Fruit fly (Drosophila melanogaster) whole organism, wandering third instar larva: ENCODE data around the gene CG1958.

Source experiments
- Abd-B ChIP-seq: fragments of >200 bp; optimal IDR thresholded peaks from 2 replicates; lab custom pipeline; 2017; ENCODE audit warnings: missing biosample characterization, missing genetic modification characterization
- CG32264 ChIP-seq: fragments of 200-800 bp; sonication (Bioruptor generic); optimal IDR thresholded peaks from 2 replicates; lab custom pipeline; 2016; ENCODE audit warnings: missing biosample characterization, missing genetic modification characterization
- CG9705 ChIP-seq: fragments of 200-800 bp; sonication (Bioruptor generic); optimal IDR thresholded peaks from 2 replicates; lab custom pipeline; 2018; ENCODE audit warnings: missing biosample characterization, mild to moderate bottlenecking, missing genetic modification characterization
- CrebA ChIP-seq: fragments of 200-800 bp; sonication (Bioruptor generic); optimal IDR thresholded peaks from 2 replicates; lab custom pipeline; 2016; ENCODE audit warnings: missing biosample characterization, mild to moderate bottlenecking, missing genetic modification characterization, borderline replicate concordance
- Dfd ChIP-seq: fragments of >200 bp; optimal IDR thresholded peaks from 2 replicates; lab custom pipeline; 2017; ENCODE audit warnings: missing biosample characterization, missing genetic modification characterization
- Dif ChIP-seq: fragments of 200-275, 200-300 bp; sonication (Bioruptor generic); optimal IDR thresholded peaks from 2 replicates; lab custom pipeline; 2018; ENCODE audit warnings: missing biosample characterization, missing genetic modification characterization; ENCODE audit not compliant: partially characterized antibody
- HLH106 ChIP-seq: fragments of 200-800 bp; optimal IDR thresholded peaks from 3 replicates; lab custom pipeline; 2019; ENCODE audit warnings: missing biosample characterization, mild to moderate bottlenecking, missing genetic modification characterization, moderate library complexity
- Hnf4 ChIP-seq: fragments of 200-800 bp; sonication (Bioruptor generic); optimal IDR thresholded peaks from 2 replicates; lab custom pipeline; 2016; ENCODE audit warnings: missing biosample characterization, mild to moderate bottlenecking, missing genetic modification characterization
- Hr78 ChIP-seq: fragments of >200 bp; optimal IDR thresholded peaks from 2 replicates; lab custom pipeline; 2017; ENCODE audit warnings: missing biosample characterization, missing genetic modification characterization
- Hr83 ChIP-seq: fragments of 200-300 bp; sonication (Bioruptor generic); optimal IDR thresholded peaks from 2 replicates; lab custom pipeline; 2016; ENCODE audit warnings: missing biosample characterization, mild to moderate bottlenecking, missing genetic modification characterization, moderate library complexity; ENCODE audit not compliant: poor library complexity, severe bottlenecking
- Jra ChIP-seq: sonication (Bioruptor generic); optimal IDR thresholded peaks from 2 replicates; lab custom pipeline; 2016; ENCODE audit warnings: missing biosample characterization, missing genetic modification characterization
- Mio ChIP-seq: sonication (Bioruptor generic); optimal IDR thresholded peaks from 2 replicates; lab custom pipeline; 2016; ENCODE audit warnings: missing biosample characterization, missing genetic modification characterization
- Myc ChIP-seq: fragments of >200 bp; optimal IDR thresholded peaks from 2 replicates; lab custom pipeline; 2017
- N ChIP-seq: fragments of >200 bp; optimal IDR thresholded peaks from 2 replicates; lab custom pipeline; 2018; ENCODE audit warnings: missing biosample characterization, missing external identifiers, missing genetic modification characterization
- Sp1 ChIP-seq: fragments of 200-800 bp; sonication (Bioruptor generic); optimal IDR thresholded peaks from 3 replicates; lab custom pipeline; 2019; ENCODE audit warnings: missing biosample characterization, mild to moderate bottlenecking, missing genetic modification characterization, moderate library complexity
- Vsx2 ChIP-seq: fragments of 200-300, 225-300 bp; sonication (Bioruptor generic); optimal IDR thresholded peaks from 2 replicates; lab custom pipeline; 2018; ENCODE audit warnings: missing biosample characterization, missing genetic modification characterization; ENCODE audit not compliant: partially characterized antibody
- br ChIP-seq: fragments of 200-800 bp; sonication (Bioruptor generic); optimal IDR thresholded peaks from 2 replicates; lab custom pipeline; 2016; ENCODE audit warnings: missing biosample characterization, missing genetic modification characterization
- brk ChIP-seq: fragments of 200-800 bp; sonication (Bioruptor generic); optimal IDR thresholded peaks from 2 replicates; lab custom pipeline; 2016; ENCODE audit warnings: missing biosample characterization, mild to moderate bottlenecking, missing genetic modification characterization
- dl ChIP-seq, 2 experiments: fragments of 175-275, 200-275 bp in 1 of 2; fragments of 200-275 bp in 1 of 2; sonication (Bioruptor generic); optimal IDR thresholded peaks; lab custom pipeline; 2018; ENCODE audit warnings: mild to moderate bottlenecking in 2 of 2, missing biosample characterization in 2 of 2, missing genetic modification characterization in 2 of 2, moderate library complexity in 2 of 2; ENCODE audit not compliant: partially characterized antibody in 2 of 2, insufficient read depth in 1 of 2
- dmrt93B ChIP-seq: fragments of 200-800 bp; sonication (Bioruptor generic); optimal IDR thresholded peaks from 2 replicates; lab custom pipeline; 2018; ENCODE audit warnings: missing biosample characterization, mild to moderate bottlenecking, missing genetic modification characterization
- dsf ChIP-seq: sonication (Bioruptor generic); optimal IDR thresholded peaks from 2 replicates; lab custom pipeline; 2016; ENCODE audit warnings: missing biosample characterization, missing genetic modification characterization, borderline replicate concordance
- ey ChIP-seq: fragments of 200-800 bp; sonication (Bioruptor generic); optimal IDR thresholded peaks from 2 replicates; lab custom pipeline; 2016; ENCODE audit warnings: missing biosample characterization, missing genetic modification characterization
- fru ChIP-seq: fragments of 200-800 bp; sonication (Bioruptor generic); optimal IDR thresholded peaks from 3 replicates; lab custom pipeline; 2016; ENCODE audit warnings: missing biosample characterization, mild to moderate bottlenecking, missing genetic modification characterization
- h ChIP-seq: fragments of 200-800 bp; sonication (Bioruptor generic); optimal IDR thresholded peaks from 3 replicates; lab custom pipeline; 2016; ENCODE audit warnings: missing biosample characterization, mild to moderate bottlenecking, missing genetic modification characterization
- jim ChIP-seq: fragments of 175-275, 200-325 bp; sonication (Bioruptor generic); optimal IDR thresholded peaks from 2 replicates; lab custom pipeline; 2016; ENCODE audit warnings: missing biosample characterization, mild to moderate bottlenecking, missing genetic modification characterization
- lola ChIP-seq: fragments of >200 bp; optimal IDR thresholded peaks from 2 replicates; lab custom pipeline; 2017; ENCODE audit warnings: missing biosample characterization, missing genetic modification characterization
- pan ChIP-seq: fragments of >200 bp; optimal IDR thresholded peaks from 2 replicates; lab custom pipeline; 2017
- psq ChIP-seq: fragments of 200-800 bp; sonication (Bioruptor generic); optimal IDR thresholded peaks from 3 replicates; lab custom pipeline; 2017; ENCODE audit warnings: missing biosample characterization, mild to moderate bottlenecking, missing genetic modification characterization, moderate library complexity
- rgr ChIP-seq: fragments of 200-800 bp; sonication (Bioruptor generic); optimal IDR thresholded peaks from 3 replicates; lab custom pipeline; 2016; ENCODE audit warnings: missing biosample characterization, mild to moderate bottlenecking, missing genetic modification characterization
- sage ChIP-seq: fragments of 200-800 bp; sonication (Bioruptor generic); optimal IDR thresholded peaks from 2 replicates; lab custom pipeline; 2016; ENCODE audit warnings: missing biosample characterization, mild to moderate bottlenecking, missing genetic modification characterization
- sv ChIP-seq: fragments of 200-800 bp; sonication (Bioruptor generic); optimal IDR thresholded peaks from 3 replicates; lab custom pipeline; 2016; ENCODE audit warnings: missing biosample characterization, missing genetic modification characterization
- tai ChIP-seq: sonication (Bioruptor generic); optimal IDR thresholded peaks from 2 replicates; lab custom pipeline; 2016; ENCODE audit warnings: missing biosample characterization, missing genetic modification characterization
- usp ChIP-seq: fragments of >200 bp; optimal IDR thresholded peaks from 2 replicates; lab custom pipeline; 2017; ENCODE audit warnings: missing biosample characterization, missing genetic modification characterization
- woc ChIP-seq: sonication (Bioruptor generic); optimal IDR thresholded peaks from 2 replicates; lab custom pipeline; 2016; ENCODE audit warnings: missing biosample characterization, mild to moderate bottlenecking, missing genetic modification characterization

CG1958 gene

DNA sequence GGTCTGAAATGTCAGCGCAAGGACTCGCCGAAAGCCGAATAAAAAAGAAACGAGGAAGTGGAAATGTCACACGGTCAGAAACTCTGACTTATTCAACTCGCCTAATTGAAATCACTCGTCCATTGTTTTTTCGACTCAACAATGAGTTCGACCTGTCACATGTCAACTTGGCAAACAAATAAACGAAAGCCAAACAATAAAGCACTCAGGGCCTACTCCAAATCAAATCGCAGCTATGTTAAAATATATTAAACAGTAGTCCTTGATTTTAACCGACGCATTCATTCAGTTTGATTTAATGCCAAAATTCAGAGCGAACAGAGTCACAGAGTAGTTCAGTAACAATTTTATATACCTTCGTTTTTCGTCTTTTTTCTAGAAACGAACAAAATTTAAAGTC is at the start of gene CG1958:
Gene CG1958 (plus strand): TSS at position 301 of the 400 bp plus-strand sequence.
- no peak for TF ChIP-seq CrebA (GFP tag; lab: Kevin White, UChicago)
- TF ChIP-seq Myc: no peak
- no peak for TF ChIP-seq N (GFP tag; lab: Kevin White, UChicago)
- TF ChIP-seq Dif (GFP tag; lab: Kevin White, UChicago): no peak
- no peak for TF ChIP-seq br (GFP tag; lab: Kevin White, UChicago)
- TF ChIP-seq dl (GFP tag; optimal IDR thresholded peaks at IDR 0.05; lab: Kevin White, UChicago; ENCODE audit: insufficient read depth in 1 of 2, partially characterized antibody in 2 of 2): no peak
- no peak for TF ChIP-seq CG32264 (GFP tag; lab: Kevin White, UChicago)
- TF ChIP-seq Abd-B (GFP tag; lab: Kevin White, UChicago): no peak
- no peak for TF ChIP-seq sv (GFP tag; lab: Kevin White, UChicago)
- no peak for TF ChIP-seq Sp1 (GFP tag; lab: Kevin White, UChicago)
- TF ChIP-seq woc (GFP tag; lab: Kevin White, UChicago): no peak
- TF ChIP-seq HLH106: no peak

DNA sequence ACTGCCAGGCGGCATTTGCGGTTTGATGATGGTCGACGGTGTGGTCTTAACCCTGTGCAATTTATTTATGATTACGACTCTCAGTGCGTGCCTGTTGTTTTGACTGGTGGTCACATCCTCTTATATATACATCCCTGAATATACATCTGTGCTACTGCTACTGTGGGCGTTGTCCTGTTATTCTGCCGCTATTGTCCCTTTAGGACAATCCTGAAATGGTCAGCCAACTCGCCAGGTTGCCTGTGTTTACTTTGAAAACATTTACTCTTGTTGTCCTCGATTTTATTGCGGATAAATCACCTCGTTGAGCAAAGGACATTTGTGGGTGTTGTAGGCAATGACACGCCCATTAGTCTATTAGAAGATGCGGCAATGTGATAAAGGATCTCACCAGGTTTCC is 45.6 kb upstream of the CG1958 start:
- TF ChIP-seq dsf (GFP tag; lab: Kevin White, UChicago) (no peak), jim (GFP tag; lab: Kevin White, UChicago) (no peak), lola (GFP tag; lab: Kevin White, UChicago) (no peak), dl (GFP tag; optimal IDR thresholded peaks at IDR 0.05; lab: Kevin White, UChicago; ENCODE audit: insufficient read depth in 1 of 2, partially characterized antibody in 2 of 2) (no peak), tai (GFP tag; lab: Kevin White, UChicago) (no peak), Jra (no peak), brk (GFP tag; lab: Kevin White, UChicago) (no peak), fru (GFP tag; lab: Kevin White, UChicago) (no peak), HLH106 (no peak), Dif (GFP tag; lab: Kevin White, UChicago) (no peak), CrebA (GFP tag; lab: Kevin White, UChicago) (no peak), CG9705 (GFP tag; lab: Kevin White, UChicago) (no peak), sv (GFP tag; lab: Kevin White, UChicago) (no peak), CG32264 (GFP tag; lab: Kevin White, UChicago) (no peak), ey (GFP tag; lab: Kevin White, UChicago) (no peak), sage (GFP tag; lab: Kevin White, UChicago) (no peak)

DNA sequence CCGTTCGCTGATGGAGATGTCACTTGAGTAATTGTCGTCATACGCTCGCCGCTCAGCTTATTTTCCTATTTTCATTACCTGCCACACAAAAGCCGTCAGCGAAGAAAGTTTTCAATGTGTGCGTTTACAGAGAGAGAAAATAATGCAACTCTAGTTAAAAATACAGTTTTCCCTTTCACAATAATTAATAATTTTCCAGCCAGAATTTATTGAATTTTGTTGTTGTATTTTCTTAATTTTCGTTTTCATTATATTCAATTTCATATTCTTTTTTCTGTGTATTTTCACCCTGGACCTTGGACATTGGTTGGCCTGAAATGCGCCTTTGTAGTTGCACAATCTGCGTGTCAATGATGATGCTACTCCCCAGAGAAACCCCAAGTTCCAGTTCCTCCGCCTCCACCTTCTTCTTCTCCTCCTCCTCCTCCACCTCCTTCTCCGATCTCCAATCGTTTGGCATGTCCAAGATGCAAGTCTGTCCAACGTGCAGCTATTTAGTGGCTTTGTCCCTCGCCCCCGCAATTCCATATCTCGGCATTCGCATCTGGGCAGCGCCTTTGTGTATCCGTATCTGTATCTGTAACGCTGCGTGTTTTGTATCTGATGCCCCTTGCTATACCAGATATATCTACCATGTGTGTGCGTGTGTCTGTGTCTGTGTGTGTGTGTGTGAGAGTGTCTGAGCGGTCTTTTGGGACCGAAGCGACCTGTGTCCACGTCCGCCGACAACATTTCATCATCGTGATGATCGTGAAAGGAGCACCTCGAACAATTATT is 44.4 kb upstream of the CG1958 start:
- TF ChIP-seq fru (GFP tag; lab: Kevin White, UChicago) (peak; percentile 23), jim (GFP tag; lab: Kevin White, UChicago) (no peak), lola (GFP tag; lab: Kevin White, UChicago) (no peak), Hr78 (GFP tag; lab: Kevin White, UChicago) (no peak), br (GFP tag; lab: Kevin White, UChicago) (no peak), CrebA (GFP tag; lab: Kevin White, UChicago) (no peak), pan (lab: Kevin White, UChicago) (no peak), woc (GFP tag; lab: Kevin White, UChicago) (no peak), Hr83 (GFP tag; lab: Kevin White, UChicago) (no peak), CG9705 (GFP tag; lab: Kevin White, UChicago) (no peak), Hnf4 (GFP tag; lab: Kevin White, UChicago) (peak; percentile 13), Sp1 (GFP tag; lab: Kevin White, UChicago) (no peak), dmrt93B (GFP tag; lab: Kevin White, UChicago) (no peak)
- TF ChIP-seq, all 38 proteins: peak for 2

DNA sequence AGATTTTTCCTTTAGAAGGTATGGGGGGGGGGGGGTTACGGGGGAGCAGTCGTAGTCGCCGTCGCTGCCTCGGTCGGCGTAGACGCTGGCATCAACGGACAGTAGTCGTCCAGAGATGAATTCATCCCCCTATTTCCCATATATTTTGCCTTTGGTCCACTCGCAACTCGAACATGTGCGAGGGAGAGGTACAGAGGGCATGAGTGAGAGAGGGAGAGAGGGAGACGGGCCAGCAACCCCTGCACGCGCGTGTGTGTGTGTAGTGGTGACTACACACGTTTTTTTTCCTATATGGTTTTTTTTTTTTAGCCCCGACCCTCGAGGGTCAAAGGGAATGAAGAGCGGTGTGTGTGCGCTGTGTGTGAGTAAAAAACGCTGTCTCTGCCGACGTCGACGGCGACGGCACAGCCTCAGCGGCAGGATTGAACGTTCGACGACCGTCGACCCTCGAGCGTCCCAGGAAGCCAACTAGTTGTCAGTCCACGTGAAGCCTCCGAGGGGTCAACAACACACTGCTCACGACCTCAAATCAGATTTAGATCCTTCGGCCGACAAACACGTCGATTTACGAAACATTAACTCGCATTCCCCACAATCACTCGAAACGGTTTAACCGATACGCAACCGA is 40.6 kb upstream of the CG1958 start:
- TF ChIP-seq Myc (no peak), h (no peak), jim (GFP tag; lab: Kevin White, UChicago) (no peak), CG9705 (GFP tag; lab: Kevin White, UChicago) (no peak), HLH106 (no peak), woc (GFP tag; lab: Kevin White, UChicago) (no peak), rgr (GFP tag; lab: Kevin White, UChicago) (no peak), sage (GFP tag; lab: Kevin White, UChicago) (no peak), Sp1 (GFP tag; lab: Kevin White, UChicago) (no peak), fru (GFP tag; lab: Kevin White, UChicago) (no peak), Mio (GFP tag; lab: Kevin White, UChicago) (no peak), br (GFP tag; lab: Kevin White, UChicago) (no peak), Vsx2 (no peak), Dfd (GFP tag; lab: Kevin White, UChicago) (no peak), Jra (no peak), usp (no peak), lola (GFP tag; lab: Kevin White, UChicago) (no peak), CG32264 (GFP tag; lab: Kevin White, UChicago) (no peak), psq (GFP tag; lab: Kevin White, UChicago) (no peak), dmrt93B (GFP tag; lab: Kevin White, UChicago) (no peak)
